Fruit fly (Drosophila melanogaster): ENCODE results near the gene CG8668.

DNA sequence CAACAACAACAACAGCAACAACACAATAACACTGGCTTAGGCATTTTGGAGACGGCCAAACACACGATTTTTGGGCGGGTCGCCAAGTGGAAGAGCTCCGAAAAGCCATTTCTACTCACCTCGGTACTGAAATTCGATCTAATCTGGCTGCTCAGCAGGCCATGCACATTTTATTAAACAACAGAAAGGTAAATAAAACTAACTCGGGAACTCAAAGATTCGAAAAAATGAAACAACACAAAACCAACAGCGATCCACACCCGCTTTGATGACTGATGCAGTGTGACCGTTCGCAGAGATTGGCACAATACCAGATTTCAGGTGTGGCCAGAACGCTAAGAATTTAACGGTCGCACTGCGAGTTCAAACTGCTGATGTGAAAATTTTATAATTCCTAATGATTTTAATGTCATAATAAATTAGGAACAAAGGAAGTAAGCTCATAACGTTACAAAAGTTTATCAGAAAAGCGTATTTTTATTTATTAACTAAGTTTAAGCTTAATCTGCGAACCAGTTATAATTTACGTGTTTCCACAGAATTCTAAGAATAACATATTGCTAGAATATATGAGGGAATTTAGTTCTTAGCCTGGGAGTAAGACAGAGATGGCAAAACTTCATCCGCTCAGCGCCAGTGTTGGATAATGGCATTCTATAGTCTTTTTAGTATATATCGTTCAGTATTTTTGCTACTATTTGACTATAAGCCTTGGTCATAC is 43.9 kb upstream of the CG8668 start, which contains the start of gene Mcr:
- TF ChIP-seq CG8478 (optimal IDR thresholded peaks at IDR 0.05) = no peak
- no peak for TF ChIP-seq CTCF (optimal IDR thresholded peaks at IDR 0.05)
